Worm (Caenorhabditis elegans) whole organism, L4 larva: ENCODE data around the gene F13B12.1.

Experiments
- F37D6.2 ChIP-seq: sonication (generic microtip); optimal IDR thresholded peaks from 2 replicates; lab custom pipeline; 2016; ENCODE audit warnings: mild to moderate bottlenecking, missing genetic modification characterization, missing compliant biosample characterization
- F49E8.2 ChIP-seq: sonication (generic microtip); optimal IDR thresholded peaks from 2 replicates; lab custom pipeline; 2016; ENCODE audit warnings: missing compliant biosample characterization, mild to moderate bottlenecking, missing genetic modification characterization, borderline replicate concordance
- T26A8.4 ChIP-seq: fragments of 200-800 bp; sonication (Bioruptor generic); IDR thresholded peaks from 2 replicates; pipeline ENCODE4 v1.3.6; 2022; ENCODE audit warnings: missing genetic modification characterization, missing compliant biosample characterization
- Y48G9A.11 ChIP-seq: fragments of 200-800 bp; sonication (Bioruptor generic); IDR thresholded peaks from 2 replicates; pipeline ENCODE4 v1.3.6; 2022; ENCODE audit warnings: missing genetic modification reagents, missing genetic modification characterization, missing compliant biosample characterization
- Y75B8A.6 ChIP-seq: fragments of 200-800 bp; sonication (Bioruptor generic); IDR thresholded peaks from 2 replicates; pipeline ENCODE4 v1.3.6; 2022; ENCODE audit warnings: missing genetic modification reagents, missing genetic modification characterization, missing compliant biosample characterization
- ZK337.2 ChIP-seq: fragments of 200-800 bp; sonication (Bioruptor generic); IDR thresholded peaks from 2 replicates; pipeline ENCODE4 v1.3.6; 2022; ENCODE audit warnings: missing genetic modification reagents, missing genetic modification characterization, missing compliant biosample characterization
- aha-1 ChIP-seq: fragments of 150-350 bp; peaks from one replicate; lab custom pipeline; 2014; ENCODE audit warnings: missing biosample characterization, missing genetic modification characterization
- ama-1 ChIP-seq: fragments of 150-350 bp; optimal IDR thresholded peaks from 2 replicates; lab custom pipeline; 2014; ENCODE audit warnings: inconsistent platforms, mixed read lengths
- arid-1 ChIP-seq: fragments of 200-800 bp; sonication (Bioruptor generic); conservative IDR thresholded peaks from 2 replicates; pipeline ENCODE4 v1.3.6; 2022; ENCODE audit warnings: missing genetic modification reagents, missing genetic modification characterization, missing compliant biosample characterization
- ceh-28 ChIP-seq: fragments of 150-350 bp; optimal IDR thresholded peaks from 2 replicates; lab custom pipeline; 2014; ENCODE audit warnings: missing biosample characterization, missing genetic modification reagents, missing genetic modification characterization
- ceh-32 ChIP-seq: sonication (generic microtip); optimal IDR thresholded peaks from 2 replicates; lab custom pipeline; 2016; ENCODE audit warnings: mild to moderate bottlenecking, missing genetic modification characterization, missing compliant biosample characterization; ENCODE audit not compliant: poor library complexity
- ceh-44 ChIP-seq: fragments of 200-800 bp; sonication (Bioruptor generic); IDR thresholded peaks from 2 replicates; pipeline ENCODE4 v1.3.6; 2022; ENCODE audit warnings: missing genetic modification reagents, missing genetic modification characterization, missing compliant biosample characterization
- ceh-82 ChIP-seq: sonication (generic microtip); optimal IDR thresholded peaks from 2 replicates; lab custom pipeline; 2017; ENCODE audit warnings: missing biosample characterization, missing genetic modification characterization
- ces-1 ChIP-seq: fragments of 150-350 bp; sonication (generic microtip); optimal IDR thresholded peaks from 4 replicates; lab custom pipeline; 2014; ENCODE audit warnings: missing biosample characterization, missing genetic modification reagents, missing genetic modification characterization
- cey-2 ChIP-seq: sonication (generic microtip); optimal IDR thresholded peaks from 3 replicates; lab custom pipeline; 2017; ENCODE audit warnings: missing genetic modification characterization, mild to moderate bottlenecking, missing compliant biosample characterization, antibody characterized with exemption, borderline replicate concordance; ENCODE audit not compliant: insufficient read depth
- ctbp-1 ChIP-seq: fragments of 200-800 bp; sonication (Bioruptor generic); IDR thresholded peaks from 2 replicates; pipeline ENCODE4 v1.3.6; 2022; ENCODE audit warnings: missing genetic modification reagents, missing genetic modification characterization, missing compliant biosample characterization
- daf-12 ChIP-seq: fragments of 150-350 bp; optimal IDR thresholded peaks from 2 replicates; lab custom pipeline; 2014; ENCODE audit warnings: missing biosample characterization, missing genetic modification reagents, missing genetic modification characterization
- dmd-9 ChIP-seq: fragments of 200-800 bp; sonication (Bioruptor generic); IDR thresholded peaks from 2 replicates; pipeline ENCODE4 v1.3.6; 2022; ENCODE audit warnings: missing genetic modification reagents, missing genetic modification characterization, missing compliant biosample characterization
- duxl-1 ChIP-seq: sonication (generic microtip); optimal IDR thresholded peaks from 2 replicates; lab custom pipeline; 2016; ENCODE audit warnings: mild to moderate bottlenecking, missing genetic modification characterization, moderate library complexity, missing compliant biosample characterization; ENCODE audit not compliant: poor library complexity
- dve-1 ChIP-seq: sonication (generic microtip); optimal IDR thresholded peaks from 2 replicates; lab custom pipeline; 2017; ENCODE audit warnings: antibody characterized with exemption, mild to moderate bottlenecking, missing genetic modification characterization, missing compliant biosample characterization; ENCODE audit not compliant: insufficient read depth
- hif-1 ChIP-seq, 2 experiments: sonication (generic microtip); optimal IDR thresholded peaks; 2 replicates each; lab custom pipeline; 2016 to 2017; ENCODE audit warnings: missing compliant biosample characterization in 2 of 2, missing genetic modification characterization in 2 of 2, missing genetic modification reagents in 2 of 2, missing genotype in 2 of 2, mild to moderate bottlenecking in 1 of 2
- hlh-11 ChIP-seq: fragments of 200-800 bp; sonication (Bioruptor generic); optimal IDR thresholded peaks from 2 replicates; lab custom pipeline; 2018; ENCODE audit warnings: mild to moderate bottlenecking, missing genetic modification characterization, missing compliant biosample characterization
- jun-1 ChIP-seq: fragments of 150-350 bp; optimal IDR thresholded peaks from 2 replicates; lab custom pipeline; 2014; ENCODE audit warnings: missing biosample characterization, missing genetic modification reagents, missing genetic modification characterization
- lim-7 ChIP-seq: fragments of 200-800 bp; sonication (Bioruptor generic); IDR thresholded peaks from 2 replicates; pipeline ENCODE4 v1.3.6; 2022; ENCODE audit warnings: missing genetic modification characterization, missing compliant biosample characterization
- lin-15B ChIP-seq: fragments of 150-350 bp; sonication (generic microtip); optimal IDR thresholded peaks from 3 replicates; lab custom pipeline; 2014; ENCODE audit warnings: missing biosample characterization, missing genetic modification characterization
- lin-29 ChIP-seq: fragments of 200-800 bp; sonication (Bioruptor generic); IDR thresholded peaks from 2 replicates; pipeline ENCODE4 v1.3.6; 2022; ENCODE audit warnings: missing genetic modification reagents, missing genetic modification characterization, missing compliant biosample characterization
- lir-3 ChIP-seq: sonication (generic microtip); optimal IDR thresholded peaks from 2 replicates; lab custom pipeline; 2016; ENCODE audit warnings: mild to moderate bottlenecking, missing genetic modification characterization, missing compliant biosample characterization
- lsy-2 ChIP-seq, 2 experiments: fragments of 150-350 bp in 1 of 2; sonication (generic microtip) in 1 of 2; optimal IDR thresholded peaks; 2 replicates each; lab custom pipeline; 2014 to 2017; ENCODE audit warnings: missing biosample characterization in 2 of 2, missing genetic modification characterization in 2 of 2
- mdt-29 ChIP-seq: fragments of 200-800 bp; sonication (Bioruptor generic); IDR thresholded peaks from 2 replicates; pipeline ENCODE4 v1.3.6; 2022; ENCODE audit warnings: missing genetic modification reagents, missing genetic modification characterization, missing compliant biosample characterization
- mxl-3 ChIP-seq: fragments of 200-800 bp; sonication (Bioruptor generic); optimal IDR thresholded peaks from 2 replicates; lab custom pipeline; 2018; ENCODE audit warnings: mild to moderate bottlenecking, missing genetic modification characterization, missing compliant biosample characterization
- nhr-102 ChIP-seq: sonication (generic microtip); optimal IDR thresholded peaks from 2 replicates; lab custom pipeline; 2016; ENCODE audit warnings: mild to moderate bottlenecking, missing genetic modification characterization, moderate library complexity, missing compliant biosample characterization
- nhr-111 ChIP-seq: fragments of 200-800 bp; sonication (Bioruptor generic); optimal IDR thresholded peaks from 2 replicates; lab custom pipeline; 2018; ENCODE audit warnings: mild to moderate bottlenecking, missing genetic modification characterization, missing compliant biosample characterization
- nhr-237 ChIP-seq: sonication (generic microtip); optimal IDR thresholded peaks from 2 replicates; lab custom pipeline; 2017; ENCODE audit warnings: missing biosample characterization, missing genetic modification characterization
- nhr-76 ChIP-seq: fragments of 150-350 bp; optimal IDR thresholded peaks from 2 replicates; lab custom pipeline; 2014; ENCODE audit warnings: missing biosample characterization, missing genetic modification characterization
- nhr-77 ChIP-seq: fragments of 150-350 bp; optimal IDR thresholded peaks from 2 replicates; lab custom pipeline; 2014; ENCODE audit warnings: missing biosample characterization, missing genetic modification characterization
- pha-4 ChIP-seq, 2 experiments: fragments of 150-350 bp in 1 of 2; fragments of 200-800 bp in 1 of 2; sonication (Bioruptor generic) in 1 of 2; IDR thresholded peaks in 1 of 2; optimal IDR thresholded peaks in 1 of 2; 2 replicates each; pipeline versions ENCODE4 v1.3.6 to Lab custom; 2014 to 2022; ENCODE audit warnings: missing genetic modification characterization in 2 of 2, missing genetic modification reagents in 2 of 2, missing biosample characterization in 1 of 2, missing compliant biosample characterization in 1 of 2
- php-3 ChIP-seq: fragments of 200-800 bp; sonication (Bioruptor generic); IDR thresholded peaks from 2 replicates; pipeline ENCODE4 v1.3.6; 2022; ENCODE audit warnings: missing genetic modification reagents, missing genetic modification characterization, missing compliant biosample characterization
- sdz-12 ChIP-seq: fragments of 200-800 bp; sonication (Bioruptor generic); optimal IDR thresholded peaks from 2 replicates; lab custom pipeline; 2018; ENCODE audit warnings: mild to moderate bottlenecking, missing genetic modification characterization, missing compliant biosample characterization
- snpc-1.2 ChIP-seq: fragments of 200-800 bp; sonication (Bioruptor generic); IDR thresholded peaks from 2 replicates; pipeline ENCODE4 v1.3.6; 2022; ENCODE audit warnings: missing genetic modification reagents, missing genetic modification characterization, missing compliant biosample characterization
- spr-1 ChIP-seq: sonication (generic microtip); optimal IDR thresholded peaks from 2 replicates; lab custom pipeline; 2016; ENCODE audit warnings: mild to moderate bottlenecking, missing genetic modification characterization, missing compliant biosample characterization
- tag-97 ChIP-seq: fragments of 200-800 bp; sonication (Bioruptor generic); IDR thresholded peaks from 2 replicates; pipeline ENCODE4 v1.3.6; 2022; ENCODE audit warnings: missing genetic modification characterization, missing compliant biosample characterization
- unc-130 ChIP-seq: sonication (generic microtip); optimal IDR thresholded peaks from 2 replicates; lab custom pipeline; 2016; ENCODE audit warnings: missing genetic modification reagents, missing genetic modification characterization, missing compliant biosample characterization
- unc-62 ChIP-seq, 3 experiments: fragments of 150-350 bp in 1 of 3; sonication (generic microtip); optimal IDR thresholded peaks in 2 of 3; peaks in 1 of 3; 1 replicate in 1 of 3; 2 replicates in 2 of 3; lab custom pipeline; 2014 to 2017; ENCODE audit warnings: missing biosample characterization in 3 of 3, missing genetic modification characterization in 3 of 3, missing genetic modification reagents in 3 of 3, missing genotype in 1 of 3
- zfp-2 ChIP-seq: sonication (generic microtip); optimal IDR thresholded peaks from 2 replicates; lab custom pipeline; 2016; ENCODE audit warnings: mild to moderate bottlenecking, missing genetic modification characterization, missing compliant biosample characterization
- zfp-3 ChIP-seq: fragments of 200-800 bp; sonication (Bioruptor generic); conservative IDR thresholded peaks from 2 replicates; pipeline ENCODE4 v1.3.6; 2022; ENCODE audit warnings: missing genetic modification reagents, missing genetic modification characterization, missing compliant biosample characterization

F13B12.1 gene

ce11 chrIV:10424535-10424934 lies at the start of gene F13B12.1:
F13B12.1 (minus strand) TSS chrIV:10424635.
- peak in 1 of 2 experiments; percentile 70 for TF ChIP-seq unc-62 (GFP tag; optimal IDR thresholded peaks at IDR 0.05 in 1 of 2; lab: Kevin White, UChicago)
- no peak for TF ChIP-seq unc-62 (tag; optimal IDR thresholded peaks at IDR 0.05; lab: Kevin White, UChicago)
- TF ChIP-seq Y48G9A.11 (GFP tag; lab: Robert Waterston, UW), result peak; percentile 17; the same call in 1 of the 2 replicates
- TF ChIP-seq unc-130 (GFP tag; lab: Kevin White, UChicago), result no peak

- TF ChIP-seq lin-29 (GFP tag; lab: Robert Waterston, UW), result no peak
- TF ChIP-seq spr-1 (tag; lab: Kevin White, UChicago), result no peak
- peak; percentile 44 for TF ChIP-seq aha-1 (tag; lab: Kevin White, UChicago)
- TF ChIP-seq daf-12, result no peak
- TF ChIP-seq ces-1 (GFP tag; lab: Kevin White, UChicago), result no peak
- no peak for TF ChIP-seq nhr-77
Observed at ce11 chrIV:10472478-10472877, 48.0 kb upstream of the F13B12.1 start, which contains the start of gene bgnt-1.1. bgnt-1.1 (plus strand) TSS chrIV:10472778.

ce11 chrIV:10469494-10469893 lies 45.1 kb upstream of the F13B12.1 start, which contains the start of gene ugt-44:
ugt-44 (plus strand) TSS chrIV:10469741.
- TF ChIP-seq nhr-111 (GFP tag; lab: Kevin White, UChicago) (no peak), ama-1 (lab: Kevin White, UChicago) (no peak), ceh-32 (tag; lab: Kevin White, UChicago) (no peak), ceh-28 (no peak), spr-1 (tag; lab: Kevin White, UChicago) (no peak), nhr-102 (tag; lab: Kevin White, UChicago) (no peak), pha-4 (GFP tag; IDR thresholded peaks at IDR 0.05; lab: Robert Waterston, UW) (no peak), pha-4 (tag; optimal IDR thresholded peaks at IDR 0.05; lab: Kevin White, UChicago) (no peak), mdt-29 (GFP tag; lab: Robert Waterston, UW) (no peak), php-3 (GFP tag; lab: Robert Waterston, UW) (no peak), dmd-9 (no peak), snpc-1.2 (GFP tag; lab: Robert Waterston, UW) (no peak), lsy-2 (tag; optimal IDR thresholded peaks at IDR 0.05; lab: Kevin White, UChicago) (no peak), mxl-3 (GFP tag; lab: Kevin White, UChicago) (no peak), cey-2 (no peak), nhr-76 (tag; lab: Kevin White, UChicago) (no peak), nhr-237 (tag; lab: Kevin White, UChicago) (no peak), zfp-3 (GFP tag; lab: Robert Waterston, UW) (no peak), lir-3 (tag; lab: Kevin White, UChicago) (no peak), hlh-11 (tag; lab: Kevin White, UChicago) (peak; percentile 77), tag-97 (no peak), duxl-1 (no peak), lin-15B (no peak), hif-1 (tag; optimal IDR thresholded peaks at IDR 0.05; lab: Kevin White, UChicago) (no peak), F49E8.2 (tag; lab: Kevin White, UChicago) (no peak), ctbp-1 (GFP tag; lab: Robert Waterston, UW) (no peak), jun-1 (tag; lab: Kevin White, UChicago) (peak; percentile 6), T26A8.4 (GFP tag; lab: Robert Waterston, UW) (no peak), F37D6.2 (tag; lab: Kevin White, UChicago) (no peak), lim-7 (GFP tag; lab: Robert Waterston, UW) (no peak), ces-1 (GFP tag; lab: Kevin White, UChicago) (no peak), zfp-2 (tag; lab: Kevin White, UChicago) (no peak), sdz-12 (GFP tag; lab: Kevin White, UChicago) (no peak), Y75B8A.6 (GFP tag; lab: Robert Waterston, UW) (no peak), unc-62 (GFP tag; optimal IDR thresholded peaks at IDR 0.05 in 1 of 2; lab: Kevin White, UChicago) (no peak), unc-62 (tag; optimal IDR thresholded peaks at IDR 0.05; lab: Kevin White, UChicago) (no peak), arid-1 (no peak), unc-130 (GFP tag; lab: Kevin White, UChicago) (no peak), ceh-82 (no peak), lin-29 (GFP tag; lab: Robert Waterston, UW) (no peak), ZK337.2 (GFP tag; lab: Robert Waterston, UW) (no peak), dve-1 (tag; lab: Kevin White, UChicago) (peak; percentile 10), ceh-44 (no peak)
